Worm (Caenorhabditis elegans) whole organism, L2 larva: ENCODE results near the gene F31F7.1.
A peak's percentile ranks its signal among the peaks of the same experiment; 100 is the strongest.

ENCODE experiments used
- C34F6.9 ChIP-seq: fragments of 150-350 bp; optimal IDR thresholded peaks from 2 replicates; lab custom pipeline; 2014; ENCODE audit warnings: missing biosample characterization, missing genetic modification characterization
- R02D3.7 ChIP-seq: fragments of 150-350 bp; optimal IDR thresholded peaks from 2 replicates; lab custom pipeline; 2014; ENCODE audit warnings: missing biosample characterization, missing genetic modification characterization
- Y55F3AM.14 ChIP-seq: fragments of 200-800 bp; sonication (Bioruptor generic); optimal IDR thresholded peaks from 2 replicates; lab custom pipeline; 2018; ENCODE audit warnings: mild to moderate bottlenecking, missing genetic modification characterization, missing compliant biosample characterization
- ZK546.5 ChIP-seq: sonication (generic microtip); optimal IDR thresholded peaks from 2 replicates; lab custom pipeline; 2017; ENCODE audit warnings: missing biosample characterization, missing genetic modification characterization
- alr-1 ChIP-seq: fragments of 150-350 bp; optimal IDR thresholded peaks from 2 replicates; lab custom pipeline; 2014; ENCODE audit warnings: missing biosample characterization, missing genetic modification characterization
- ama-1 ChIP-seq: fragments of 150-350 bp; optimal IDR thresholded peaks from 2 replicates; lab custom pipeline; 2018; ENCODE audit warnings: inconsistent platforms
- blmp-1 ChIP-seq: sonication (generic microtip); optimal IDR thresholded peaks from 2 replicates; lab custom pipeline; 2017; ENCODE audit warnings: missing genetic modification characterization, mild to moderate bottlenecking, missing compliant biosample characterization, antibody characterized with exemption, moderate library complexity; ENCODE audit not compliant: insufficient read depth
- ceh-16 ChIP-seq: fragments of 150-350 bp; optimal IDR thresholded peaks from 2 replicates; lab custom pipeline; 2014; ENCODE audit warnings: missing biosample characterization, missing genetic modification characterization
- ceh-82 ChIP-seq: fragments of 150-350 bp; optimal IDR thresholded peaks from 2 replicates; lab custom pipeline; 2014; ENCODE audit warnings: missing biosample characterization, missing genetic modification characterization
- crh-2 ChIP-seq: sonication (generic microtip); optimal IDR thresholded peaks from 2 replicates; lab custom pipeline; 2017; ENCODE audit warnings: missing biosample characterization, missing genetic modification characterization
- dmd-4 ChIP-seq: sonication (generic microtip); optimal IDR thresholded peaks from 2 replicates; lab custom pipeline; 2017; ENCODE audit warnings: missing biosample characterization, missing genetic modification characterization
- egl-27 ChIP-seq: sonication (generic microtip); optimal IDR thresholded peaks from 3 replicates; lab custom pipeline; 2017; ENCODE audit warnings: missing biosample characterization, missing genetic modification reagents, missing genetic modification characterization
- elt-1 ChIP-seq: fragments of 150-350 bp; optimal IDR thresholded peaks from 2 replicates; lab custom pipeline; 2014; ENCODE audit warnings: missing biosample characterization, missing genetic modification characterization
- fos-1 ChIP-seq: fragments of 150-350 bp; optimal IDR thresholded peaks from 2 replicates; lab custom pipeline; 2014; ENCODE audit warnings: missing biosample characterization, missing genetic modification characterization
- lin-11 ChIP-seq: fragments of 150-350 bp; sonication (generic microtip); optimal IDR thresholded peaks from 2 replicates; lab custom pipeline; 2014; ENCODE audit warnings: missing biosample characterization, missing genetic modification characterization, inconsistent platforms, mixed read lengths
- lin-13 ChIP-seq: fragments of 150-350 bp; optimal IDR thresholded peaks from 2 replicates; lab custom pipeline; 2014; ENCODE audit warnings: missing biosample characterization, missing genetic modification reagents, missing genetic modification characterization
- lin-39 ChIP-seq: fragments of 150-350 bp; optimal IDR thresholded peaks from 2 replicates; lab custom pipeline; 2014; ENCODE audit warnings: missing biosample characterization, missing genetic modification reagents, missing genetic modification characterization
- lsy-2 ChIP-seq, 2 experiments: fragments of 150-350 bp in 1 of 2; sonication (generic microtip) in 1 of 2; optimal IDR thresholded peaks; 2 replicates each; lab custom pipeline; 2014 to 2017; ENCODE audit warnings: missing biosample characterization in 2 of 2, missing genetic modification characterization in 2 of 2
- nhr-10 ChIP-seq: sonication (generic microtip); optimal IDR thresholded peaks from 2 replicates; lab custom pipeline; 2017; ENCODE audit warnings: missing biosample characterization, missing genetic modification characterization
- nhr-12 ChIP-seq: fragments of 150-350 bp; optimal IDR thresholded peaks from 2 replicates; lab custom pipeline; 2014; ENCODE audit warnings: missing biosample characterization, missing genetic modification characterization
- nhr-21 ChIP-seq: fragments of 150-350 bp; optimal IDR thresholded peaks from 2 replicates; lab custom pipeline; 2014; ENCODE audit warnings: missing biosample characterization, missing genetic modification characterization
- nhr-23 ChIP-seq: fragments of 150-350 bp; optimal IDR thresholded peaks from 2 replicates; lab custom pipeline; 2014; ENCODE audit warnings: missing biosample characterization, missing genetic modification reagents, missing genetic modification characterization
- nhr-25 ChIP-seq: fragments of 150-350 bp; sonication (generic microtip); optimal IDR thresholded peaks from 3 replicates; lab custom pipeline; 2014; ENCODE audit warnings: missing biosample characterization, missing genetic modification characterization
- nhr-6 ChIP-seq: fragments of 150-350 bp; optimal IDR thresholded peaks from 2 replicates; lab custom pipeline; 2014; ENCODE audit warnings: missing biosample characterization, missing genetic modification characterization
- peb-1 ChIP-seq: fragments of 150-350 bp; optimal IDR thresholded peaks from 2 replicates; lab custom pipeline; 2014; ENCODE audit warnings: missing biosample characterization, missing genetic modification characterization
- sem-4 ChIP-seq: fragments of 150-350 bp; optimal IDR thresholded peaks from 2 replicates; lab custom pipeline; 2014; ENCODE audit warnings: missing biosample characterization, missing genetic modification reagents, missing genetic modification characterization
- skn-1 ChIP-seq: sonication (generic microtip); optimal IDR thresholded peaks from 2 replicates; lab custom pipeline; 2017; ENCODE audit warnings: missing biosample characterization, missing genetic modification characterization
- sma-3 ChIP-seq: sonication (generic microtip); optimal IDR thresholded peaks from 2 replicates; lab custom pipeline; 2016; ENCODE audit warnings: missing genetic modification reagents, missing genetic modification characterization, missing compliant biosample characterization
- sma-9 ChIP-seq, 2 experiments: fragments of 150-350 bp in 1 of 2; sonication (generic microtip) in 1 of 2; optimal IDR thresholded peaks; 2 replicates each; lab custom pipeline; 2014 to 2016; ENCODE audit warnings: missing genetic modification characterization in 2 of 2, mild to moderate bottlenecking in 1 of 2, missing biosample characterization in 1 of 2, missing compliant biosample characterization in 1 of 2, missing genetic modification reagents in 1 of 2, moderate library complexity in 1 of 2
- snpc-4 ChIP-seq: fragments of 150-350 bp; optimal IDR thresholded peaks from 2 replicates; lab custom pipeline; 2014; ENCODE audit warnings: missing biosample characterization, missing genetic modification characterization
- unc-39 ChIP-seq: fragments of 150-350 bp; optimal IDR thresholded peaks from 2 replicates; lab custom pipeline; 2014; ENCODE audit warnings: missing biosample characterization, missing genetic modification characterization
- unc-55 ChIP-seq: fragments of 150-350 bp; sonication (generic microtip); optimal IDR thresholded peaks from 3 replicates; lab custom pipeline; 2014; ENCODE audit warnings: missing biosample characterization, missing genetic modification reagents, missing genetic modification characterization
- unc-62 ChIP-seq: fragments of 150-350 bp; optimal IDR thresholded peaks from 2 replicates; lab custom pipeline; 2014; ENCODE audit warnings: missing biosample characterization, missing genetic modification reagents, missing genetic modification characterization
- zag-1 ChIP-seq: fragments of 150-350 bp; optimal IDR thresholded peaks from 2 replicates; lab custom pipeline; 2014; ENCODE audit warnings: missing biosample characterization, missing genetic modification characterization
- ztf-1 ChIP-seq: fragments of 200-800 bp; sonication (Bioruptor generic); conservative IDR thresholded peaks from 2 replicates; pipeline ENCODE4 v1.3.6; 2022; ENCODE audit warnings: missing genetic modification characterization, missing compliant biosample characterization
- ztf-11 ChIP-seq: sonication (generic microtip); optimal IDR thresholded peaks from 2 replicates; lab custom pipeline; 2017; ENCODE audit warnings: missing biosample characterization, missing genetic modification characterization
- ztf-4 ChIP-seq: fragments of 150-350 bp; optimal IDR thresholded peaks from 2 replicates; lab custom pipeline; 2014; ENCODE audit warnings: missing biosample characterization, missing genetic modification characterization

Gene F31F7.1

ce11 chrV:6311936-6312335 is 35.7 kb downstream of the F31F7.1 start:
- TF ChIP-seq peb-1 (tag; lab: Kevin White, UChicago) = no peak
- TF ChIP-seq sma-9 (GFP tag; optimal IDR thresholded peaks at IDR 0.05; lab: Kevin White, UChicago) = no peak
- TF ChIP-seq sma-9 (tag; optimal IDR thresholded peaks at IDR 0.05; lab: Kevin White, UChicago) = no peak
- no peak for TF ChIP-seq Y55F3AM.14 (GFP tag; lab: Kevin White, UChicago)
- TF ChIP-seq nhr-21 (tag; lab: Kevin White, UChicago) = no peak
- no peak for TF ChIP-seq snpc-4 (tag; lab: Kevin White, UChicago)
- TF ChIP-seq R02D3.7 (tag; lab: Kevin White, UChicago) = no peak
- TF ChIP-seq dmd-4 (tag; lab: Kevin White, UChicago) = no peak
- no peak for TF ChIP-seq C34F6.9 (tag; lab: Kevin White, UChicago)
- TF ChIP-seq alr-1 (tag; lab: Kevin White, UChicago) = no peak
- TF ChIP-seq lin-11 = no peak
- TF ChIP-seq unc-39 = no peak
- no peak for TF ChIP-seq sma-3 (GFP tag; lab: Kevin White, UChicago)
- no peak for TF ChIP-seq unc-62 (GFP tag; lab: Kevin White, UChicago)

- TF ChIP-seq nhr-6 (tag; lab: Kevin White, UChicago) (no peak), ama-1 (lab: Kevin White, UChicago) (no peak), ztf-11 (tag; lab: Kevin White, UChicago) (no peak), skn-1 (no peak), peb-1 (tag; lab: Kevin White, UChicago) (no peak), nhr-12 (tag; lab: Kevin White, UChicago) (no peak), elt-1 (tag; lab: Kevin White, UChicago) (no peak), unc-55 (GFP tag; lab: Kevin White, UChicago) (no peak), ztf-1 (GFP tag; lab: Robert Waterston, UW) (no peak), ceh-16 (tag; lab: Kevin White, UChicago) (no peak), nhr-23 (no peak), lin-13 (no peak), ZK546.5 (tag; lab: Kevin White, UChicago) (no peak), lin-39 (no peak), snpc-4 (tag; lab: Kevin White, UChicago) (no peak), R02D3.7 (tag; lab: Kevin White, UChicago) (no peak), unc-62 (GFP tag; lab: Kevin White, UChicago) (no peak), lin-11 (no peak)
These were observed 40.4 kb downstream of the F31F7.1 start, which contains the start of gene cest-24 for ce11 chrV:6316632-6317031. TSS of gene cest-24 (plus strand) at chrV:6316932.

ce11 chrV:6317928-6318327 is 41.7 kb downstream of the F31F7.1 start:
- no peak for TF ChIP-seq sma-3 (GFP tag; lab: Kevin White, UChicago)
- TF ChIP-seq ceh-16 (tag; lab: Kevin White, UChicago) = no peak
- no peak for TF ChIP-seq lsy-2 (tag; optimal IDR thresholded peaks at IDR 0.05; lab: Kevin White, UChicago)
- no peak for TF ChIP-seq nhr-10 (tag; lab: Kevin White, UChicago)
- TF ChIP-seq nhr-6 (tag; lab: Kevin White, UChicago) = no peak
- TF ChIP-seq skn-1 = no peak
- TF ChIP-seq lin-11 = no peak
- no peak for TF ChIP-seq zag-1 (tag; lab: Kevin White, UChicago)
- peak; percentile 11 for TF ChIP-seq nhr-25 (tag; lab: Kevin White, UChicago)
- no peak for TF ChIP-seq ztf-1 (GFP tag; lab: Robert Waterston, UW)
- no peak for TF ChIP-seq ZK546.5 (tag; lab: Kevin White, UChicago)
- TF ChIP-seq ama-1 (lab: Kevin White, UChicago) = no peak
- no peak for TF ChIP-seq egl-27
- no peak for TF ChIP-seq snpc-4 (tag; lab: Kevin White, UChicago)
- TF ChIP-seq ceh-82 (tag; lab: Kevin White, UChicago) = no peak
- TF ChIP-seq fos-1 (tag; lab: Kevin White, UChicago) = no peak
- TF ChIP-seq C34F6.9 (tag; lab: Kevin White, UChicago) = no peak
- TF ChIP-seq nhr-23 = no peak
- TF ChIP-seq elt-1 (tag; lab: Kevin White, UChicago) = no peak
- TF ChIP-seq lin-13 = no peak
- TF ChIP-seq sem-4 (tag; lab: Kevin White, UChicago) = peak; percentile 8
- peak; percentile 7 for TF ChIP-seq blmp-1 (tag; lab: Kevin White, UChicago)

- TF ChIP-seq elt-1 (tag; lab: Kevin White, UChicago) (no peak), blmp-1 (tag; lab: Kevin White, UChicago) (peak; percentile 34), sma-9 (GFP tag; optimal IDR thresholded peaks at IDR 0.05; lab: Kevin White, UChicago) (peak; percentile 79), sma-9 (tag; optimal IDR thresholded peaks at IDR 0.05; lab: Kevin White, UChicago) (no peak), sma-3 (GFP tag; lab: Kevin White, UChicago) (peak; percentile 68), nhr-25 (tag; lab: Kevin White, UChicago) (peak; percentile 5), nhr-21 (tag; lab: Kevin White, UChicago) (peak; percentile 47), ztf-4 (tag; lab: Kevin White, UChicago) (no peak), unc-39 (no peak), crh-2 (tag; lab: Kevin White, UChicago) (peak; percentile 10)
- TF ChIP-seq, all 48 proteins: peak for 6
These were observed 43.1 kb downstream of the F31F7.1 start for ce11 chrV:6319358-6319757.
